Worm (Caenorhabditis elegans): ENCODE data around the gene srx-134.

srx-134 gene

ce11 chrV:13808462-13808867, 47.8 kb downstream of the srx-134 start:
- TF ChIP-seq attf-6 (GFP tag; IDR thresholded peaks at IDR 0.05) (no peak), akir-1 (GFP tag; optimal IDR thresholded peaks at IDR 0.05) (no peak), snpc-1.3 (tag; optimal IDR thresholded peaks at IDR 0.05; ENCODE audit: insufficient read depth) (no peak), ztf-3 (GFP tag; optimal IDR thresholded peaks at IDR 0.05) (no peak), nhr-120 (GFP tag; IDR thresholded peaks at IDR 0.05) (no peak), nhr-80 (tag; optimal IDR thresholded peaks at IDR 0.05) (peak; percentile 67), madf-6 (GFP tag; IDR thresholded peaks at IDR 0.05) (no peak), Y56A3A.18 (GFP tag; IDR thresholded peaks at IDR 0.05) (0 out of 2 replicates have a peak, but pooled peaks have one; percentile 44), attf-3 (GFP tag; conservative IDR thresholded peaks at IDR 0.05) (no peak), egl-18 (GFP tag; IDR thresholded peaks at IDR 0.05) (no peak), ets-4 (GFP tag; optimal IDR thresholded peaks at IDR 0.05) (no peak), lin-35 (GFP tag; optimal IDR thresholded peaks at IDR 0.05) (peak in 1 of 3 experiments; percentile 28), attf-5 (GFP tag; optimal IDR thresholded peaks at IDR 0.05) (peak; percentile 77), Y79H2A.3 (GFP tag; conservative IDR thresholded peaks at IDR 0.05) (no peak), hmg-1.2 (GFP tag; IDR thresholded peaks at IDR 0.05) (peak; percentile 74; the same call in 1 of the 2 replicates), ztf-18 (tag; optimal IDR thresholded peaks at IDR 0.05) (peak; percentile 60), lir-1 (GFP tag; conservative IDR thresholded peaks at IDR 0.05) (0 out of 2 replicates have a peak, but pooled peaks have one; percentile 49), tbx-9 (tag; optimal IDR thresholded peaks at IDR 0.05; ENCODE audit: borderline replicate concordance) (no peak), mxl-1 (tag; optimal IDR thresholded peaks at IDR 0.05) (no peak), hmg-20 (GFP tag; IDR thresholded peaks at IDR 0.05) (no peak), nhr-90 (tag; optimal IDR thresholded peaks at IDR 0.05) (no peak), nfyb-1 (GFP tag; IDR thresholded peaks at IDR 0.05) (no peak), madf-10 (tag; optimal IDR thresholded peaks at IDR 0.05) (no peak), sptf-2 (GFP tag; optimal IDR thresholded peaks at IDR 0.05) (no peak), aptf-3 (GFP tag; IDR thresholded peaks at IDR 0.05) (no peak), hsf-1 (GFP tag; IDR thresholded peaks at IDR 0.05) (no peak), ztf-26 (tag; optimal IDR thresholded peaks at IDR 0.05) (no peak), gei-17 (GFP tag; optimal IDR thresholded peaks at IDR 0.05) (peak; percentile 22), K12H6.12 (tag; optimal IDR thresholded peaks at IDR 0.05) (peak; percentile 78), F37B4.10 (GFP tag; IDR thresholded peaks at IDR 0.05) (no peak), cebp-2 (GFP tag; IDR thresholded peaks at IDR 0.05) (no peak), Y95B8A.8 (GFP tag; IDR thresholded peaks at IDR 0.05) (no peak), F23B12.7 (tag; optimal IDR thresholded peaks at IDR 0.05; ENCODE audit: insufficient read depth) (no peak), dox-1 (GFP tag; IDR thresholded peaks at IDR 0.05) (no peak; the same call in 1 of the 2 replicates), chd-7 (tag; optimal IDR thresholded peaks at IDR 0.05) (peak; percentile 31), B0019.2 (GFP tag; conservative IDR thresholded peaks at IDR 0.05) (no peak), fkh-3 (tag; optimal IDR thresholded peaks at IDR 0.05) (no peak), mcd-1 (GFP tag; IDR thresholded peaks at IDR 0.05) (no peak; the same call in 1 of the 2 replicates), ceh-27 (GFP tag; optimal IDR thresholded peaks at IDR 0.05) (peak; percentile 27), rcor-1 (GFP tag; IDR thresholded peaks at IDR 0.05) (peak; percentile 57; the same call in 1 of the 2 replicates), lsl-1 (GFP tag; optimal IDR thresholded peaks at IDR 0.05) (no peak), nfya-1 (tag; optimal IDR thresholded peaks at IDR 0.05; ENCODE audit: borderline replicate concordance, insufficient read depth) (no peak), tlf-1 (GFP tag; optimal IDR thresholded peaks at IDR 0.05) (no peak), lsy-27 (tag; optimal IDR thresholded peaks at IDR 0.05; ENCODE audit: borderline replicate concordance, insufficient read depth) (no peak), Y67H2A.10 (GFP tag; conservative IDR thresholded peaks at IDR 0.05) (no peak)
